Fruit fly (Drosophila melanogaster) whole organism, embryonic: Measurements from ENCODE around the gene CG15412.

Experiments
- Blimp-1 ChIP-seq: fragments of 200-800 bp; sonication (Bioruptor generic); optimal IDR thresholded peaks from 3 replicates; lab custom pipeline; 2018; ENCODE audit warnings: missing biosample characterization, missing genetic modification characterization, mild to moderate bottlenecking, moderate library complexity, missing genetic modification reagents
- CG10209 ChIP-seq: fragments of 200-800 bp; sonication (Bioruptor generic); optimal IDR thresholded peaks from 3 replicates; lab custom pipeline; 2017; ENCODE audit warnings: missing biosample characterization, mild to moderate bottlenecking, missing genetic modification characterization, missing genetic modification reagents
- CG10543 ChIP-seq: fragments of 200-800 bp; sonication (Bioruptor generic); optimal IDR thresholded peaks from 3 replicates; lab custom pipeline; 2017; ENCODE audit warnings: missing biosample characterization, mild to moderate bottlenecking, missing genetic modification characterization, moderate library complexity
- CG10959 ChIP-seq: fragments of 200-800 bp; sonication (Bioruptor generic); IDR thresholded peaks from 2 replicates; pipeline ENCODE4 v1.3.6; 2022; ENCODE audit warnings: missing biosample characterization, missing genetic modification characterization
- CG11504 ChIP-seq: fragments of 200-800 bp; sonication (Bioruptor generic); optimal IDR thresholded peaks from 3 replicates; lab custom pipeline; 2019; ENCODE audit warnings: missing biosample characterization, mild to moderate bottlenecking, missing genetic modification characterization, moderate library complexity
- CG14667 ChIP-seq: fragments of 200-800 bp; sonication (Bioruptor generic); IDR thresholded peaks from 2 replicates; pipeline ENCODE4 v1.3.6; 2022; ENCODE audit warnings: missing biosample characterization, missing genetic modification characterization
- CG15696 ChIP-seq: fragments of 200-800 bp; sonication (Bioruptor generic); optimal IDR thresholded peaks from 2 replicates; lab custom pipeline; 2019; ENCODE audit warnings: missing biosample characterization, mild to moderate bottlenecking, missing genetic modification characterization, moderate library complexity
- CG1603 ChIP-seq: fragments of 200-800 bp; sonication (Bioruptor generic); optimal IDR thresholded peaks from 2 replicates; lab custom pipeline; 2019; ENCODE audit warnings: missing biosample characterization, mild to moderate bottlenecking, missing genetic modification characterization, moderate library complexity
- CG16779 ChIP-seq: fragments of 200-800 bp; sonication (Bioruptor generic); IDR thresholded peaks from 2 replicates; pipeline ENCODE4 v1.3.6; 2022; ENCODE audit warnings: missing biosample characterization, missing genetic modification characterization
- CG17829 ChIP-seq: fragments of 200-800 bp; optimal IDR thresholded peaks from 2 replicates; lab custom pipeline; 2019; ENCODE audit warnings: missing biosample characterization, mild to moderate bottlenecking, missing genetic modification characterization, moderate library complexity
- CG18599 ChIP-seq: fragments of 200-800 bp; sonication (Bioruptor generic); optimal IDR thresholded peaks from 3 replicates; lab custom pipeline; 2017; ENCODE audit warnings: missing biosample characterization, missing genetic modification characterization, mild to moderate bottlenecking, moderate library complexity, missing genetic modification reagents
- CG30403 ChIP-seq: fragments of 200-800 bp; sonication (Bioruptor generic); optimal IDR thresholded peaks from 3 replicates; lab custom pipeline; 2016; ENCODE audit warnings: missing biosample characterization, missing genetic modification characterization
- CG31441 ChIP-seq: fragments of 200-800 bp; sonication (Bioruptor generic); IDR thresholded peaks from 2 replicates; pipeline ENCODE4 v1.3.6; 2022; ENCODE audit warnings: missing biosample characterization, missing genetic modification characterization
- CG33557 ChIP-seq: fragments of 200-800 bp; sonication (Bioruptor generic); optimal IDR thresholded peaks from 2 replicates; lab custom pipeline; 2019; ENCODE audit warnings: missing biosample characterization, mild to moderate bottlenecking, missing genetic modification characterization, moderate library complexity
- CG3407 ChIP-seq: fragments of 200-800 bp; sonication (Bioruptor generic); optimal IDR thresholded peaks from 2 replicates; lab custom pipeline; 2018; ENCODE audit warnings: missing biosample characterization, mild to moderate bottlenecking, missing genetic modification characterization
- CG4617 ChIP-seq: fragments of 200-800 bp; sonication (Bioruptor generic); optimal IDR thresholded peaks from 3 replicates; lab custom pipeline; 2016; ENCODE audit warnings: missing biosample characterization, missing genetic modification characterization, borderline replicate concordance
- CG6791 ChIP-seq: fragments of 200-800 bp; sonication (Bioruptor generic); IDR thresholded peaks from 3 replicates; pipeline ENCODE4 v1.3.6; 2022; ENCODE audit warnings: missing biosample characterization, missing genetic modification characterization; ENCODE audit not compliant: partially characterized antibody
- CG7556 ChIP-seq: fragments of 200-800 bp; sonication (Bioruptor generic); optimal IDR thresholded peaks from 2 replicates; lab custom pipeline; 2017; ENCODE audit warnings: missing biosample characterization, mild to moderate bottlenecking, missing genetic modification characterization
- CG8089 ChIP-seq: fragments of 200-800 bp; sonication (Bioruptor generic); optimal IDR thresholded peaks from 3 replicates; lab custom pipeline; 2016; ENCODE audit warnings: missing biosample characterization, missing genetic modification characterization
- CG8388 ChIP-seq: fragments of 200-800 bp; sonication (Bioruptor generic); optimal IDR thresholded peaks from 2 replicates; lab custom pipeline; 2019; ENCODE audit warnings: missing biosample characterization, mild to moderate bottlenecking, missing genetic modification characterization, moderate library complexity
- CrebB ChIP-seq: fragments of 200-800 bp; sonication (Bioruptor generic); optimal IDR thresholded peaks from 3 replicates; lab custom pipeline; 2018; ENCODE audit warnings: missing biosample characterization, mild to moderate bottlenecking, missing genetic modification characterization
- Dbx ChIP-seq: fragments of 200-800 bp; sonication (Bioruptor generic); IDR thresholded peaks from 3 replicates; pipeline ENCODE4 v1.3.6; 2022; ENCODE audit warnings: missing biosample characterization, missing genetic modification characterization
- ERR ChIP-seq: fragments of 200-800 bp; sonication (Bioruptor generic); optimal IDR thresholded peaks from 2 replicates; lab custom pipeline; 2016; ENCODE audit warnings: missing biosample characterization, missing genetic modification characterization
- Hr3 ChIP-seq: fragments of 200-800 bp; sonication (Bioruptor generic); optimal IDR thresholded peaks from 3 replicates; lab custom pipeline; 2016; ENCODE audit warnings: missing biosample characterization, missing genetic modification characterization
- Hr78 ChIP-seq, 2 experiments: fragments of 200-800 bp in 1 of 2; fragments of >200 bp in 1 of 2; sonication (Bioruptor generic) in 1 of 2; optimal IDR thresholded peaks; 2 replicates each; lab custom pipeline; 2017 to 2019; ENCODE audit warnings: missing biosample characterization in 2 of 2, missing genetic modification characterization in 2 of 2, mild to moderate bottlenecking in 1 of 2, moderate library complexity in 1 of 2
- Mad ChIP-seq: fragments of 200-800 bp; sonication (Bioruptor generic); optimal IDR thresholded peaks from 2 replicates; lab custom pipeline; 2016; ENCODE audit warnings: missing biosample characterization, missing genetic modification characterization
- NC2β ChIP-seq: fragments of 200-800 bp; sonication (Bioruptor generic); optimal IDR thresholded peaks from 2 replicates; lab custom pipeline; 2016; ENCODE audit warnings: missing biosample characterization, missing genetic modification characterization
- Poxn ChIP-seq: fragments of 200-800 bp; sonication (Bioruptor generic); IDR thresholded peaks from 2 replicates; pipeline ENCODE4 v1.3.6; 2022; ENCODE audit warnings: missing biosample characterization, missing genetic modification characterization
- Sox100B ChIP-seq: fragments of 200-800 bp; sonication (Bioruptor generic); optimal IDR thresholded peaks from 3 replicates; lab custom pipeline; 2018; ENCODE audit warnings: missing biosample characterization, mild to moderate bottlenecking, missing genetic modification characterization
- Sry-δ ChIP-seq: fragments of 200-800 bp; sonication (Bioruptor generic); optimal IDR thresholded peaks from 2 replicates; lab custom pipeline; 2016; ENCODE audit warnings: missing biosample characterization, missing genetic modification characterization
- al ChIP-seq: fragments of 200-800 bp; sonication (Bioruptor generic); IDR thresholded peaks from 2 replicates; pipeline ENCODE4 v1.3.6; 2022; ENCODE audit warnings: missing biosample characterization, missing genetic modification characterization
- bigmax ChIP-seq: fragments of 200-800 bp; sonication (Bioruptor generic); optimal IDR thresholded peaks from 2 replicates; lab custom pipeline; 2018; ENCODE audit warnings: missing biosample characterization, mild to moderate bottlenecking, missing genetic modification characterization
- btn ChIP-seq: fragments of 200-800 bp; sonication (Bioruptor generic); optimal IDR thresholded peaks from 2 replicates; lab custom pipeline; 2016; ENCODE audit warnings: missing biosample characterization, missing genetic modification characterization
- cas ChIP-seq: fragments of 200-800 bp; sonication (Bioruptor generic); IDR thresholded peaks from 2 replicates; pipeline ENCODE4 v1.3.6; 2022; ENCODE audit warnings: missing biosample characterization, missing genetic modification characterization
- cato ChIP-seq: fragments of 200-800 bp; sonication (Bioruptor generic); optimal IDR thresholded peaks from 2 replicates; lab custom pipeline; 2016; ENCODE audit warnings: missing biosample characterization, missing genetic modification characterization, borderline replicate concordance
- cg ChIP-seq: fragments of 200-800 bp; sonication (Bioruptor generic); optimal IDR thresholded peaks from 3 replicates; lab custom pipeline; 2019; ENCODE audit warnings: missing biosample characterization, mild to moderate bottlenecking, missing genetic modification characterization, moderate library complexity
- chif ChIP-seq, 2 experiments: fragments of 200-800 bp; sonication (Bioruptor generic); optimal IDR thresholded peaks; 3 replicates each; lab custom pipeline; 2016; ENCODE audit warnings: missing biosample characterization in 2 of 2, missing genetic modification characterization in 2 of 2
- crp ChIP-seq, 2 experiments: fragments of 200-800 bp; sonication (Bioruptor generic); optimal IDR thresholded peaks; 2 replicates in 1 of 2; 3 replicates in 1 of 2; lab custom pipeline; 2017; ENCODE audit warnings: missing biosample characterization in 2 of 2, missing genetic modification characterization in 2 of 2, mild to moderate bottlenecking in 1 of 2, moderate library complexity in 1 of 2
- exex ChIP-seq: fragments of 200-800 bp; sonication (Bioruptor generic); optimal IDR thresholded peaks from 4 replicates; lab custom pipeline; 2018; ENCODE audit warnings: missing biosample characterization, mild to moderate bottlenecking, missing genetic modification characterization, moderate library complexity
- jing ChIP-seq: fragments of 200-800 bp; sonication (Bioruptor generic); optimal IDR thresholded peaks from 2 replicates; lab custom pipeline; 2018; ENCODE audit warnings: missing biosample characterization, mild to moderate bottlenecking, missing genetic modification characterization
- kah ChIP-seq: fragments of 200-800 bp; sonication (Bioruptor generic); optimal IDR thresholded peaks from 2 replicates; lab custom pipeline; 2018; ENCODE audit warnings: missing biosample characterization, mild to moderate bottlenecking, missing genetic modification characterization
- klu ChIP-seq: fragments of 200-800 bp; sonication (Bioruptor generic); IDR thresholded peaks from 2 replicates; pipeline ENCODE4 v1.3.6; 2022; ENCODE audit warnings: missing biosample characterization, missing genetic modification characterization
- lilli ChIP-seq: fragments of 200-800 bp; sonication (Bioruptor generic); optimal IDR thresholded peaks from 3 replicates; lab custom pipeline; 2016; ENCODE audit warnings: missing biosample characterization, missing genetic modification characterization
- ranshi ChIP-seq: fragments of 200-800 bp; sonication (Bioruptor generic); IDR thresholded peaks from 2 replicates; pipeline ENCODE4 v1.3.6; 2022; ENCODE audit warnings: missing biosample characterization, missing genetic modification characterization
- sob ChIP-seq: fragments of 200-800 bp; sonication (Bioruptor generic); IDR thresholded peaks from 2 replicates; pipeline ENCODE4 v1.3.6; 2022; ENCODE audit warnings: missing biosample characterization, missing genetic modification characterization
- tio ChIP-seq: fragments of 200-800 bp; sonication (Bioruptor generic); optimal IDR thresholded peaks from 2 replicates; lab custom pipeline; 2017; ENCODE audit warnings: missing biosample characterization, missing genetic modification characterization, inconsistent platforms
- vnd ChIP-seq: fragments of 200-800 bp; sonication (Bioruptor generic); IDR thresholded peaks from 3 replicates; pipeline ENCODE4 v1.3.6; 2022; ENCODE audit warnings: missing biosample characterization, missing genetic modification characterization; ENCODE audit not compliant: partially characterized antibody
- wdn ChIP-seq: fragments of 200-800 bp; sonication (Bioruptor generic); IDR thresholded peaks from 2 replicates; pipeline ENCODE4 v1.3.6; 2022; ENCODE audit warnings: missing biosample characterization, missing genetic modification characterization

CG15412 gene

dm6 chr2L:3348146-3348747 is 27.3 kb downstream of the CG15412 start (continued):
- TF ChIP-seq NC2β (GFP tag; lab: Kevin White, UChicago) (peak; percentile 66), wdn (GFP tag; lab: Robert Waterston, UW) (peak; percentile 47; the same call in 1 of the 2 replicates), CG3407 (GFP tag; lab: Kevin White, UChicago) (peak; percentile 86), CG17829 (tag; lab: Kevin White, UChicago) (peak; percentile 84), sob (GFP tag; lab: Robert Waterston, UW) (peak; percentile 78), Mad (GFP tag; lab: Kevin White, UChicago) (peak; percentile 58), CG31441 (GFP tag; lab: Robert Waterston, UW) (peak; percentile 88), btn (GFP tag; lab: Kevin White, UChicago) (peak; percentile 56), tio (peak; percentile 61), ERR (GFP tag; lab: Kevin White, UChicago) (peak; percentile 17), CG6791 (GFP tag; lab: Robert Waterston, UW) (peak; percentile 41; the same call in 1 of the 3 replicates), CG8089 (GFP tag; lab: Kevin White, UChicago) (peak; percentile 52), CG10209 (peak; percentile 76), CG14667 (peak; percentile 89), cas (GFP tag; lab: Robert Waterston, UW) (peak; percentile 23; the same call in 1 of the 2 replicates), CG7556 (peak; percentile 69), klu (GFP tag; lab: Robert Waterston, UW) (peak; percentile 23; the same call in 1 of the 2 replicates), vnd (GFP tag; lab: Robert Waterston, UW) (peak; percentile 44; the same call in 2 of the 3 replicates), CG16779 (no peak; the same call in 1 of the 2 replicates), CG1603 (tag; lab: Kevin White, UChicago) (peak; percentile 90), CG30403 (GFP tag; lab: Kevin White, UChicago) (peak; percentile 75), Hr78 (GFP tag; optimal IDR thresholded peaks at IDR 0.05; lab: Kevin White, UChicago) (no peak), jing (GFP tag; lab: Kevin White, UChicago) (peak; percentile 68), al (GFP tag; lab: Robert Waterston, UW) (0 out of 2 replicates have a peak, but pooled peaks have one; percentile 40), chif (GFP tag; optimal IDR thresholded peaks at IDR 0.05; lab: Kevin White, UChicago) (peak; percentile 71 to 75), Blimp-1 (peak; percentile 91), CG10959 (GFP tag; lab: Robert Waterston, UW) (peak; percentile 72), CrebB (peak; percentile 37), Hr3 (peak; percentile 64), bigmax (GFP tag; lab: Kevin White, UChicago) (no peak), cato (peak; percentile 66), CG8388 (peak; percentile 79), Dbx (GFP tag; lab: Robert Waterston, UW) (no peak), crp (GFP tag; optimal IDR thresholded peaks at IDR 0.05; lab: Kevin White, UChicago) (peak in 1 of 2 experiments; percentile 13), CG15696 (tag; lab: Kevin White, UChicago) (no peak), lilli (GFP tag; lab: Kevin White, UChicago) (peak; percentile 32), cg (GFP tag; lab: Kevin White, UChicago) (no peak), CG4617 (no peak), Sox100B (GFP tag; lab: Kevin White, UChicago) (peak; percentile 75), ranshi (GFP tag; lab: Robert Waterston, UW) (peak; percentile 86), CG10543 (GFP tag; lab: Kevin White, UChicago) (no peak), kah (GFP tag; lab: Kevin White, UChicago) (peak; percentile 72), CG11504 (tag; lab: Kevin White, UChicago) (peak; percentile 83), Sry-δ (GFP tag; lab: Kevin White, UChicago) (no peak), exex (no peak), CG18599 (peak; percentile 51), Poxn (no peak), CG33557 (GFP tag; lab: Kevin White, UChicago) (no peak)
